Worm (Caenorhabditis elegans): Measurements from ENCODE around the gene lip-1.

Gene lip-1

ce11 chrIV:6836769-6837168, 6.0 kb upstream of the lip-1 start:
- TF ChIP-seq aptf-2 (GFP tag; conservative IDR thresholded peaks at IDR 0.05) (no peak), hlh-26 (GFP tag; conservative IDR thresholded peaks at IDR 0.05) (no peak), egl-44 (GFP tag; IDR thresholded peaks at IDR 0.05) (no peak), chd-7 (tag; optimal IDR thresholded peaks at IDR 0.05) (no peak), F23B12.7 (tag; optimal IDR thresholded peaks at IDR 0.05; ENCODE audit: insufficient read depth) (no peak)

ce11 chrIV:6839091-6839522, 3.7 kb upstream of the lip-1 start:
- TF ChIP-seq unc-62 (GFP tag; optimal IDR thresholded peaks at IDR 0.05) (no peak), chd-7 (tag; optimal IDR thresholded peaks at IDR 0.05) (peak; percentile 33), lin-40 (tag; optimal IDR thresholded peaks at IDR 0.05) (peak; percentile 83), bed-2 (GFP tag; IDR thresholded peaks at IDR 0.05) (no peak), B0261.1 (tag; optimal IDR thresholded peaks at IDR 0.05) (no peak), let-526 (GFP tag; IDR thresholded peaks at IDR 0.05) (no peak), ZK185.1 (tag; optimal IDR thresholded peaks at IDR 0.05; ENCODE audit: poor library complexity, severe bottlenecking) (peak; percentile 21), nhr-80 (tag; optimal IDR thresholded peaks at IDR 0.05) (peak; percentile 88), nhr-27 (tag; optimal IDR thresholded peaks at IDR 0.05) (no peak), egl-44 (GFP tag; IDR thresholded peaks at IDR 0.05) (no peak), xnd-1 (tag; optimal IDR thresholded peaks at IDR 0.05) (no peak), F55B11.4 (tag; optimal IDR thresholded peaks at IDR 0.05; ENCODE audit: borderline replicate concordance, insufficient read depth) (no peak), lin-26 (GFP tag; IDR thresholded peaks at IDR 0.05) (no peak), ceh-79 (tag; optimal IDR thresholded peaks at IDR 0.05) (no peak), C17E4.6 (GFP tag; IDR thresholded peaks at IDR 0.05) (no peak), hrde-1 (tag; optimal IDR thresholded peaks at IDR 0.05; ENCODE audit: borderline replicate concordance) (no peak), cebp-2 (GFP tag; IDR thresholded peaks at IDR 0.05) (no peak), rcor-1 (GFP tag; IDR thresholded peaks at IDR 0.05) (0 out of 2 replicates have a peak, but pooled peaks have one; percentile 31), snpc-1.1 (tag; optimal IDR thresholded peaks at IDR 0.05; ENCODE audit: insufficient read depth) (no peak), T26A5.8 (tag; optimal IDR thresholded peaks at IDR 0.05) (no peak), B0035.1 (tag; optimal IDR thresholded peaks at IDR 0.05) (no peak), lsy-27 (tag; optimal IDR thresholded peaks at IDR 0.05; ENCODE audit: borderline replicate concordance, insufficient read depth) (no peak), gei-17 (GFP tag; optimal IDR thresholded peaks at IDR 0.05) (peak; percentile 20), nhr-90 (tag; optimal IDR thresholded peaks at IDR 0.05) (no peak), nfya-1 (tag; optimal IDR thresholded peaks at IDR 0.05; ENCODE audit: borderline replicate concordance, insufficient read depth) (no peak), ceh-40 (GFP tag; IDR thresholded peaks at IDR 0.05) (no peak), attf-3 (GFP tag; conservative IDR thresholded peaks at IDR 0.05) (0 out of 2 replicates have a peak, but pooled peaks have one; percentile 10), F37B4.10 (GFP tag; IDR thresholded peaks at IDR 0.05) (no peak), B0019.2 (GFP tag; conservative IDR thresholded peaks at IDR 0.05) (no peak), him-1 (tag; optimal IDR thresholded peaks at IDR 0.05) (no peak), egl-18 (GFP tag; IDR thresholded peaks at IDR 0.05) (no peak), C06A6.2 (GFP tag; conservative IDR thresholded peaks at IDR 0.05) (no peak), ets-4 (GFP tag; optimal IDR thresholded peaks at IDR 0.05) (no peak), Y56A3A.18 (GFP tag; IDR thresholded peaks at IDR 0.05) (no peak), ama-1 (optimal IDR thresholded peaks at IDR 0.05) (no peak), ama-1 (GFP tag; optimal IDR thresholded peaks at IDR 0.05) (no peak), K12H6.12 (tag; optimal IDR thresholded peaks at IDR 0.05) (peak; percentile 76), nfyb-1 (GFP tag; IDR thresholded peaks at IDR 0.05) (no peak; the same call in 1 of the 2 replicates), tbp1 (GFP tag; optimal IDR thresholded peaks at IDR 0.05) (peak; percentile 19), D2030.7 (GFP tag; IDR thresholded peaks at IDR 0.05) (no peak), rec-8 (tag; optimal IDR thresholded peaks at IDR 0.05) (no peak), aptf-2 (GFP tag; conservative IDR thresholded peaks at IDR 0.05) (no peak), unc-130 (GFP tag; optimal IDR thresholded peaks at IDR 0.05) (no peak), efl-1 (GFP tag; optimal IDR thresholded peaks at IDR 0.05) (no peak)

Measured in whole organism, young adult.